Worm (Caenorhabditis elegans) whole organism, L4 larva: ENCODE measurements around the gene T21H3.1.
A peak's percentile ranks its signal among the peaks of the same experiment; 100 is the strongest.

Source experiments
- D1046.2 ChIP-seq: fragments of 200-800 bp; sonication (Bioruptor generic); IDR thresholded peaks from 2 replicates; pipeline ENCODE4 v1.3.6; 2022; ENCODE audit warnings: missing genetic modification characterization, missing compliant biosample characterization
- F37D6.2 ChIP-seq: sonication (generic microtip); optimal IDR thresholded peaks from 2 replicates; lab custom pipeline; 2016; ENCODE audit warnings: mild to moderate bottlenecking, missing genetic modification characterization, missing compliant biosample characterization
- T20F7.1 ChIP-seq: fragments of 200-800 bp; sonication (Bioruptor generic); optimal IDR thresholded peaks from 2 replicates; lab custom pipeline; 2018; ENCODE audit warnings: mild to moderate bottlenecking, missing genetic modification characterization, missing compliant biosample characterization
- Y48G9A.11 ChIP-seq: fragments of 200-800 bp; sonication (Bioruptor generic); IDR thresholded peaks from 2 replicates; pipeline ENCODE4 v1.3.6; 2022; ENCODE audit warnings: missing genetic modification reagents, missing genetic modification characterization, missing compliant biosample characterization
- aha-1 ChIP-seq: fragments of 150-350 bp; peaks from one replicate; lab custom pipeline; 2014; ENCODE audit warnings: missing biosample characterization, missing genetic modification characterization
- ama-1 ChIP-seq: fragments of 150-350 bp; optimal IDR thresholded peaks from 2 replicates; lab custom pipeline; 2014; ENCODE audit warnings: inconsistent platforms, mixed read lengths
- ces-1 ChIP-seq: fragments of 150-350 bp; sonication (generic microtip); optimal IDR thresholded peaks from 4 replicates; lab custom pipeline; 2014; ENCODE audit warnings: missing biosample characterization, missing genetic modification reagents, missing genetic modification characterization
- daf-12 ChIP-seq: fragments of 150-350 bp; optimal IDR thresholded peaks from 2 replicates; lab custom pipeline; 2014; ENCODE audit warnings: missing biosample characterization, missing genetic modification reagents, missing genetic modification characterization
- daf-16 ChIP-seq, 3 experiments: sonication (generic microtip); optimal IDR thresholded peaks; 2 replicates each; lab custom pipeline; 2016 to 2017; ENCODE audit warnings: missing genetic modification characterization in 3 of 3, missing genetic modification reagents in 3 of 3, mild to moderate bottlenecking in 2 of 3, missing compliant biosample characterization in 2 of 3, missing biosample characterization in 1 of 3, moderate library complexity in 1 of 3
- dmd-6 ChIP-seq: fragments of 200-800 bp; sonication (Bioruptor generic); IDR thresholded peaks from 2 replicates; pipeline ENCODE4 v1.3.6; 2022; ENCODE audit warnings: missing genetic modification reagents, missing genetic modification characterization, missing compliant biosample characterization
- dve-1 ChIP-seq: sonication (generic microtip); optimal IDR thresholded peaks from 2 replicates; lab custom pipeline; 2017; ENCODE audit warnings: antibody characterized with exemption, mild to moderate bottlenecking, missing genetic modification characterization, missing compliant biosample characterization; ENCODE audit not compliant: insufficient read depth
- hif-1 ChIP-seq, 2 experiments: sonication (generic microtip); optimal IDR thresholded peaks; 2 replicates each; lab custom pipeline; 2016 to 2017; ENCODE audit warnings: missing compliant biosample characterization in 2 of 2, missing genetic modification characterization in 2 of 2, missing genetic modification reagents in 2 of 2, missing genotype in 2 of 2, mild to moderate bottlenecking in 1 of 2
- hlh-11 ChIP-seq: fragments of 200-800 bp; sonication (Bioruptor generic); optimal IDR thresholded peaks from 2 replicates; lab custom pipeline; 2018; ENCODE audit warnings: mild to moderate bottlenecking, missing genetic modification characterization, missing compliant biosample characterization
- hmg-1.1 ChIP-seq: fragments of 200-800 bp; sonication (Bioruptor generic); IDR thresholded peaks from 2 replicates; pipeline ENCODE4 v1.3.6; 2022; ENCODE audit warnings: missing genetic modification reagents, missing genetic modification characterization, missing compliant biosample characterization
- jun-1 ChIP-seq: fragments of 150-350 bp; optimal IDR thresholded peaks from 2 replicates; lab custom pipeline; 2014; ENCODE audit warnings: missing biosample characterization, missing genetic modification reagents, missing genetic modification characterization
- lin-29 ChIP-seq: fragments of 200-800 bp; sonication (Bioruptor generic); IDR thresholded peaks from 2 replicates; pipeline ENCODE4 v1.3.6; 2022; ENCODE audit warnings: missing genetic modification reagents, missing genetic modification characterization, missing compliant biosample characterization
- lin-38 ChIP-seq: fragments of 200-800 bp; sonication (Bioruptor generic); IDR thresholded peaks from 2 replicates; pipeline ENCODE4 v1.3.6; 2022; ENCODE audit warnings: missing genetic modification reagents, missing genetic modification characterization, missing compliant biosample characterization
- madf-5 ChIP-seq, 2 experiments: fragments of 200-800 bp; sonication (Bioruptor generic); IDR thresholded peaks; 2 replicates each; pipeline ENCODE4 v1.3.6; 2022; ENCODE audit warnings: missing compliant biosample characterization in 2 of 2, missing genetic modification characterization in 2 of 2
- nhr-102 ChIP-seq: sonication (generic microtip); optimal IDR thresholded peaks from 2 replicates; lab custom pipeline; 2016; ENCODE audit warnings: mild to moderate bottlenecking, missing genetic modification characterization, moderate library complexity, missing compliant biosample characterization
- nhr-28 ChIP-seq: fragments of 150-350 bp; optimal IDR thresholded peaks from 2 replicates; lab custom pipeline; 2014; ENCODE audit warnings: missing biosample characterization, missing genetic modification characterization
- nhr-42 ChIP-seq: fragments of 200-800 bp; sonication (Bioruptor generic); IDR thresholded peaks from 2 replicates; pipeline ENCODE4 v1.3.6; 2022; ENCODE audit warnings: missing genetic modification characterization, missing compliant biosample characterization
- nhr-76 ChIP-seq: fragments of 150-350 bp; optimal IDR thresholded peaks from 2 replicates; lab custom pipeline; 2014; ENCODE audit warnings: missing biosample characterization, missing genetic modification characterization
- nhr-77 ChIP-seq: fragments of 150-350 bp; optimal IDR thresholded peaks from 2 replicates; lab custom pipeline; 2014; ENCODE audit warnings: missing biosample characterization, missing genetic modification characterization
- sdz-12 ChIP-seq: fragments of 200-800 bp; sonication (Bioruptor generic); optimal IDR thresholded peaks from 2 replicates; lab custom pipeline; 2018; ENCODE audit warnings: mild to moderate bottlenecking, missing genetic modification characterization, missing compliant biosample characterization
- set-16 ChIP-seq: fragments of 200-800 bp; sonication (Bioruptor generic); IDR thresholded peaks from 2 replicates; pipeline ENCODE4 v1.3.6; 2022; ENCODE audit warnings: missing genetic modification reagents, missing genetic modification characterization, missing compliant biosample characterization
- snpc-4 ChIP-seq: fragments of 150-350 bp; optimal IDR thresholded peaks from 2 replicates; lab custom pipeline; 2014; ENCODE audit warnings: missing biosample characterization, missing genetic modification characterization
- zag-1 ChIP-seq: fragments of 150-350 bp; optimal IDR thresholded peaks from 2 replicates; lab custom pipeline; 2014; ENCODE audit warnings: missing biosample characterization, missing genetic modification characterization
- zfp-3 ChIP-seq: fragments of 200-800 bp; sonication (Bioruptor generic); conservative IDR thresholded peaks from 2 replicates; pipeline ENCODE4 v1.3.6; 2022; ENCODE audit warnings: missing genetic modification reagents, missing genetic modification characterization, missing compliant biosample characterization
- zip-11 ChIP-seq: fragments of 200-800 bp; sonication (Bioruptor generic); IDR thresholded peaks from 2 replicates; pipeline ENCODE4 v1.3.6; 2022; ENCODE audit warnings: missing genetic modification characterization, missing compliant biosample characterization
- ztf-11 ChIP-seq: fragments of 150-350 bp; optimal IDR thresholded peaks from 2 replicates; lab custom pipeline; 2014; ENCODE audit warnings: missing biosample characterization, missing genetic modification characterization
- ztf-7 ChIP-seq: fragments of 150-350 bp; optimal IDR thresholded peaks from 2 replicates; lab custom pipeline; 2014; ENCODE audit warnings: missing biosample characterization, missing genetic modification characterization

Gene T21H3.1

DNA sequence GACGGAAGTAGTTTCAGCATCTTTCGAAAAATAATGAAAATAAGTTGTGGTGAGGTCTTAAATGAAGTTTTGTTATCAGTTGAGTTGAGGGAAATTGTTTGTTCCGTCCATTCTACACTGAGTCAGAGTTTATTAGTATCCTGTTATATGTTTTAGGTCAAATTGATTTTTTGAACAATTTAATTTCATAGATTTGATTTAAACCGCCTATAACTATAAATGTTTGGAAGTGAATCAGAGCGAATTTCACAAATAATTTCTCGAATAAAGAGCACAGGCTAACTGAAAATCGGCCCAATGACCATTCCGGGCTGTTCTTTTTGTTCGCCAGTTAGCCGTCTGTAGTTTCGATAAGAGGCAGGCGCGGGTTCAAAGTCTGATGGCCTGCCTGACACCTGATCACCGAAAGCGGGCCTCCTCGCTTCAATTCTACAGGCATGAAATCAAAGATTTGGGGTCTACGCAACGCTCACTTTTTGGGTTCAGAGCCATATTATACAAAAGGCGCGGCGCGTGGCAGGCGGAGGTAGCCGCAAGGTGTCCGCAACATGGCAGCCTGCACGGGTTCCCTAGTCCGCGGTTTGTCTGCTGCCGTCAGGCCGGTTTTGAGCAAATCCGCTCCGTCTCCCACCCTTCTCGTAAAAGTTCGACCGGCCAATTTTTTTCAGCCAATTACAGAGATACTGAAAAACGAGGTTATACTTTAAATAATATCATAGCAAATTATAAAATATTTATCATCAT, 44.5 kb upstream of the T21H3.1 start, which contains the start of gene W07B8.4 (continued):
- TF ChIP-seq ztf-11 (tag; lab: Kevin White, UChicago) (no peak), jun-1 (no peak), ces-1 (GFP tag; lab: Kevin White, UChicago) (no peak), D1046.2 (0 out of 2 replicates have a peak, but pooled peaks have one; percentile 46), Y48G9A.11 (GFP tag; lab: Robert Waterston, UW) (peak; percentile 31; the same call in 1 of the 2 replicates), T20F7.1 (GFP tag; lab: Kevin White, UChicago) (no peak), aha-1 (tag; lab: Kevin White, UChicago) (peak; percentile 38), sdz-12 (GFP tag; lab: Kevin White, UChicago) (no peak), madf-5 (GFP tag; IDR thresholded peaks at IDR 0.05; lab: Robert Waterston, UW) (no peak)

ce11 chrV:1133223-1133622, 43.3 kb upstream of the T21H3.1 start:
- TF ChIP-seq daf-16 (GFP tag; optimal IDR thresholded peaks at IDR 0.05; lab: Kevin White, UChicago) (no peak), daf-16 (tag; optimal IDR thresholded peaks at IDR 0.05; lab: Kevin White, UChicago) (peak; percentile 43), nhr-28 (tag; lab: Kevin White, UChicago) (peak; percentile 60), dve-1 (tag; lab: Kevin White, UChicago) (peak; percentile 11), nhr-77 (tag; lab: Kevin White, UChicago) (no peak)
- TF ChIP-seq, all 104 proteins: peak for 3

DNA sequence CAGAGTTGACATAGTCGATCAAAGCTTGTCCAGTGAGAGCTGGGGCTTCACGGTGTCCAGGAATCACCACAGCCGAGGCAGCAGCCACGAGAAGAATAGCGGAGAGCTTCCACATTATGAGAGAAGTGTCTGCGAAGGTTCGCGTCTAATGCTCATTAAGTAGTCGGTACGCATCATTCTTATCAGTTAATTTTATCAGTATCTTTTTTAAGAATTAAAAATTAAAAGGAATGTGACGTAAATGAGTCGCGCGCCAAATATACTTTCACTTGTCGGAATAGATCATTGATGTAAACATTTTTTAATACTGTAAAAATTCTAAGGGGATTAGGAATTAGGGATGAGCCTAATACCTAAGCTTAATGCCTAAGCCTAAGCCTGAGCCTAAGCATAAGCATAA, 42.7 kb upstream of the T21H3.1 start, which contains the start of gene cpr-5:
cpr-5 (minus strand) TSS at position 197 of the 400 bp plus-strand sequence.
- TF ChIP-seq zip-11 (GFP tag; lab: Robert Waterston, UW) (no peak), daf-16 (GFP tag; optimal IDR thresholded peaks at IDR 0.05; lab: Kevin White, UChicago) (no peak), daf-16 (tag; optimal IDR thresholded peaks at IDR 0.05; lab: Kevin White, UChicago) (peak; percentile 33), dve-1 (tag; lab: Kevin White, UChicago) (peak; percentile 49), nhr-42 (GFP tag; lab: Robert Waterston, UW) (no peak), dmd-6 (peak; percentile 67), hlh-11 (peak; percentile 13), set-16 (GFP tag; lab: Robert Waterston, UW) (peak; percentile 9; the same call in 1 of the 2 replicates)

- TF ChIP-seq zfp-3 (GFP tag; lab: Robert Waterston, UW) (no peak), lin-29 (GFP tag; lab: Robert Waterston, UW) (no peak), hif-1 (tag; optimal IDR thresholded peaks at IDR 0.05; lab: Kevin White, UChicago) (no peak), F37D6.2 (tag; lab: Kevin White, UChicago) (no peak), daf-16 (GFP tag; optimal IDR thresholded peaks at IDR 0.05; lab: Kevin White, UChicago) (no peak), daf-16 (tag; optimal IDR thresholded peaks at IDR 0.05; lab: Kevin White, UChicago) (no peak), hmg-1.1 (GFP tag; lab: Robert Waterston, UW) (no peak), zag-1 (tag; lab: Kevin White, UChicago) (no peak), ztf-7 (tag; lab: Kevin White, UChicago) (peak; percentile 3)
Observed at ce11 chrV:1134302-1134701, 42.2 kb upstream of the T21H3.1 start, which contains the start of gene cpr-8. Gene cpr-8 (plus strand): TSS chrV:1134602.

- TF ChIP-seq snpc-4 (no peak), daf-12 (tag; lab: Kevin White, UChicago) (no peak), lin-38 (GFP tag; lab: Robert Waterston, UW) (no peak), nhr-76 (tag; lab: Kevin White, UChicago) (no peak), nhr-102 (tag; lab: Kevin White, UChicago) (no peak), ama-1 (lab: Kevin White, UChicago) (no peak)
Observed at ce11 chrV:1140806-1141205, 35.7 kb upstream of the T21H3.1 start.
